Worm (Caenorhabditis elegans): ENCODE data around the gene F39F10.3.

The F39F10.3 gene

ce11 chrX:16930663-16931097, 38.9 kb downstream of the F39F10.3 start (continued):
- TF ChIP-seq lir-3 (tag; optimal IDR thresholded peaks at IDR 0.05) (no peak), Y48G9A.11 (GFP tag; IDR thresholded peaks at IDR 0.05) (peak; percentile 67), aha-1 (tag) (peak; percentile 99), daf-16 (GFP tag; optimal IDR thresholded peaks at IDR 0.05) (no peak), daf-16 (tag; optimal IDR thresholded peaks at IDR 0.05) (peak; percentile 12), nhr-48 (tag; optimal IDR thresholded peaks at IDR 0.05) (peak; percentile 8), fos-1 (tag; optimal IDR thresholded peaks at IDR 0.05) (no peak), mdl-1 (tag; optimal IDR thresholded peaks at IDR 0.05) (peak in 1 of 2 experiments; percentile 11), nhr-11 (tag; optimal IDR thresholded peaks at IDR 0.05) (peak; percentile 67), daf-12 (tag; optimal IDR thresholded peaks at IDR 0.05) (no peak), lin-15B (tag; optimal IDR thresholded peaks at IDR 0.05) (no peak), mdt-29 (GFP tag; IDR thresholded peaks at IDR 0.05) (peak; percentile 81), dpl-1 (GFP tag; optimal IDR thresholded peaks at IDR 0.05) (no peak), F49E8.2 (tag; optimal IDR thresholded peaks at IDR 0.05; ENCODE audit: borderline replicate concordance) (no peak), jun-1 (tag; optimal IDR thresholded peaks at IDR 0.05) (no peak), mes-2 (tag; optimal IDR thresholded peaks at IDR 0.05; ENCODE audit: poor library complexity, severe bottlenecking) (peak; percentile 80), D1046.2 (GFP tag; IDR thresholded peaks at IDR 0.05) (peak; percentile 73; the same call in 1 of the 2 replicates), mep-1 (tag; optimal IDR thresholded peaks at IDR 0.05) (peak; percentile 78), ZK337.2 (GFP tag; IDR thresholded peaks at IDR 0.05) (peak; percentile 71), T20F7.1 (GFP tag; optimal IDR thresholded peaks at IDR 0.05) (no peak), nhr-42 (GFP tag; IDR thresholded peaks at IDR 0.05) (peak; percentile 83), php-3 (GFP tag; IDR thresholded peaks at IDR 0.05) (peak; percentile 76), zip-11 (GFP tag; IDR thresholded peaks at IDR 0.05) (peak; percentile 44; the same call in 1 of the 2 replicates), F10B5.3 (tag; optimal IDR thresholded peaks at IDR 0.05) (no peak), ceh-32 (tag; optimal IDR thresholded peaks at IDR 0.05; ENCODE audit: poor library complexity) (no peak), madf-5 (GFP tag; IDR thresholded peaks at IDR 0.05) (peak; percentile 71 to 88), pqm-1 (tag; optimal IDR thresholded peaks at IDR 0.05) (no peak), dmd-6 (GFP tag; IDR thresholded peaks at IDR 0.05) (peak; percentile 45), nhr-6 (tag; optimal IDR thresholded peaks at IDR 0.05) (peak; percentile 51), arid-1 (GFP tag; conservative IDR thresholded peaks at IDR 0.05) (peak; percentile 84), nhr-77 (tag; optimal IDR thresholded peaks at IDR 0.05) (peak; percentile 94), T26A8.4 (GFP tag; IDR thresholded peaks at IDR 0.05) (peak; percentile 78), set-16 (GFP tag; IDR thresholded peaks at IDR 0.05) (no peak), dmd-8 (GFP tag; IDR thresholded peaks at IDR 0.05) (no peak), nhr-111 (GFP tag; optimal IDR thresholded peaks at IDR 0.05) (peak; percentile 77)

- TF ChIP-seq Y5F2A.4 (GFP tag; optimal IDR thresholded peaks at IDR 0.05) (peak; percentile 56), nhr-6 (tag; optimal IDR thresholded peaks at IDR 0.05) (peak; percentile 42), daf-19 (GFP tag; conservative IDR thresholded peaks at IDR 0.05) (no peak), daf-16 (GFP tag; optimal IDR thresholded peaks at IDR 0.05) (no peak), daf-16 (tag; optimal IDR thresholded peaks at IDR 0.05) (peak; percentile 60), sdz-12 (GFP tag; optimal IDR thresholded peaks at IDR 0.05) (no peak), T26A8.4 (GFP tag; IDR thresholded peaks at IDR 0.05) (peak; percentile 84), Y75B8A.6 (GFP tag; IDR thresholded peaks at IDR 0.05) (0 out of 2 replicates have a peak, but pooled peaks have one; percentile 79), ceh-20 (GFP tag; IDR thresholded peaks at IDR 0.05) (peak; percentile 70), duxl-1 (tag; optimal IDR thresholded peaks at IDR 0.05; ENCODE audit: poor library complexity) (peak; percentile 33), arid-1 (GFP tag; conservative IDR thresholded peaks at IDR 0.05) (peak; percentile 70), nhr-237 (tag; optimal IDR thresholded peaks at IDR 0.05) (no peak), aly-2 (tag; optimal IDR thresholded peaks at IDR 0.05) (no peak), php-3 (GFP tag; IDR thresholded peaks at IDR 0.05) (peak; percentile 78), ZK337.2 (GFP tag; IDR thresholded peaks at IDR 0.05) (peak; percentile 2; the same call in 1 of the 2 replicates), Y105C5A.15 (GFP tag; IDR thresholded peaks at IDR 0.05) (peak; percentile 90), zag-1 (tag; optimal IDR thresholded peaks at IDR 0.05) (no peak), hlh-11 (tag; optimal IDR thresholded peaks at IDR 0.05) (peak; percentile 1), tra-1 (GFP tag; IDR thresholded peaks at IDR 0.05) (peak; percentile 73), R02D3.7 (tag; optimal IDR thresholded peaks at IDR 0.05) (no peak), nhr-102 (tag; optimal IDR thresholded peaks at IDR 0.05) (no peak), lin-13 (GFP tag; optimal IDR thresholded peaks at IDR 0.05) (peak; percentile 50)
Measured at ce11 chrX:16931255-16932023, 39.7 kb downstream of the F39F10.3 start.
